Fruit fly (Drosophila melanogaster): ENCODE results near the gene Sec22.

Gene Sec22

dm6 chrX:767928-768327 lies 37.9 kb upstream of the Sec22 start:
- TF ChIP-seq CG12768 (GFP tag; optimal IDR thresholded peaks at IDR 0.05) (no peak), CG7101 (tag; optimal IDR thresholded peaks at IDR 0.05) (peak; percentile 28)

dm6 chrX:768480-769123 lies 37.3 kb upstream of the Sec22 start:
- TF ChIP-seq CG5204 (GFP tag; optimal IDR thresholded peaks at IDR 0.05) (no peak), CG1620 (GFP tag; optimal IDR thresholded peaks at IDR 0.05) (no peak), pad (GFP tag; optimal IDR thresholded peaks at IDR 0.05) (no peak), CG33017 (tag; optimal IDR thresholded peaks at IDR 0.05) (no peak)

DNA sequence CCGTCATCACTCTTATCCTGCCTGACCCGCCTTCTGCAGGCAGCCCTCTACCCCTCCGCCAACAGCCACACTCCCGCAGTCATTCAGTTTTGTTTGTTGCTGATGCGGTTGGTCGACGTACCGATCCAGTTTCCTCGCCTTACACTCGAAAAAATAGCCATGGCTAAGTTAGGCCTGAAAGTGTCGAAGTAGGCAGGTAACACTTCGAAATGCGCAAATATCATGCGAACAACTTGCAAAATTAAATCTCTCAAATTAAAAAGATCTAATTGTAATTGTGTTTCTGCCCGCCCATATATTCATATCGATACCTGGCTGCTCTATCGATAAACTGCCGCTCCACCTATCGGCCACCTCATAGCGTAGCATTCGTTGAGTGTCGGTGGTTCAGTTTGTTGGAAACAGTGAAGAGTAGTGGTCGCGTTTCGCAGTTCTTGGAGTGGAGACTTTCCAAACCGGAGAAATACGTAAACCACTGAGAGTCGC lies 36.2 kb upstream of the Sec22 start, which contains the start of gene fz3:
Gene fz3, plus strand, starts transcription at position 307 of the 486 bp plus-strand sequence.
- TF ChIP-seq bab1 (GFP tag; optimal IDR thresholded peaks at IDR 0.05) (peak; percentile 69), pad (GFP tag; optimal IDR thresholded peaks at IDR 0.05) (peak; percentile 25), kay (GFP tag; ENCODE audit: borderline replicate concordance) (no peak), CG33017 (tag; optimal IDR thresholded peaks at IDR 0.05) (no peak), toe (GFP tag; optimal IDR thresholded peaks at IDR 0.05) (no peak), CG12768 (GFP tag; optimal IDR thresholded peaks at IDR 0.05) (no peak), CG1620 (GFP tag; optimal IDR thresholded peaks at IDR 0.05) (no peak), Crg-1 (GFP tag; optimal IDR thresholded peaks at IDR 0.05) (no peak), cic (GFP tag; optimal IDR thresholded peaks at IDR 0.05) (no peak), cnc (optimal IDR thresholded peaks at IDR 0.05) (no peak), CG5204 (GFP tag; optimal IDR thresholded peaks at IDR 0.05) (no peak), CG11617 (GFP tag; optimal IDR thresholded peaks at IDR 0.05) (no peak), ovo (GFP tag; optimal IDR thresholded peaks at IDR 0.05) (no peak), Hr96 (GFP tag; optimal IDR thresholded peaks at IDR 0.05) (peak; percentile 32), Clk (GFP tag; optimal IDR thresholded peaks at IDR 0.05) (no peak), CG7045 (GFP tag; optimal IDR thresholded peaks at IDR 0.05) (no peak), tj (GFP tag; optimal IDR thresholded peaks at IDR 0.05) (peak; percentile 68), Mnt (GFP tag; optimal IDR thresholded peaks at IDR 0.05) (peak; percentile 44), CG14711 (tag; optimal IDR thresholded peaks at IDR 0.05) (peak; percentile 19), CG7101 (tag; optimal IDR thresholded peaks at IDR 0.05) (peak; percentile 22)

dm6 chrX:771431-772064 lies 34.3 kb upstream of the Sec22 start:
- TF ChIP-seq Crg-1 (GFP tag; optimal IDR thresholded peaks at IDR 0.05) (no peak), Mnt (GFP tag; optimal IDR thresholded peaks at IDR 0.05) (no peak), CG11617 (GFP tag; optimal IDR thresholded peaks at IDR 0.05) (no peak), tj (GFP tag; optimal IDR thresholded peaks at IDR 0.05) (no peak), CG1620 (GFP tag; optimal IDR thresholded peaks at IDR 0.05) (no peak), CG33017 (tag; optimal IDR thresholded peaks at IDR 0.05) (no peak)

DNA sequence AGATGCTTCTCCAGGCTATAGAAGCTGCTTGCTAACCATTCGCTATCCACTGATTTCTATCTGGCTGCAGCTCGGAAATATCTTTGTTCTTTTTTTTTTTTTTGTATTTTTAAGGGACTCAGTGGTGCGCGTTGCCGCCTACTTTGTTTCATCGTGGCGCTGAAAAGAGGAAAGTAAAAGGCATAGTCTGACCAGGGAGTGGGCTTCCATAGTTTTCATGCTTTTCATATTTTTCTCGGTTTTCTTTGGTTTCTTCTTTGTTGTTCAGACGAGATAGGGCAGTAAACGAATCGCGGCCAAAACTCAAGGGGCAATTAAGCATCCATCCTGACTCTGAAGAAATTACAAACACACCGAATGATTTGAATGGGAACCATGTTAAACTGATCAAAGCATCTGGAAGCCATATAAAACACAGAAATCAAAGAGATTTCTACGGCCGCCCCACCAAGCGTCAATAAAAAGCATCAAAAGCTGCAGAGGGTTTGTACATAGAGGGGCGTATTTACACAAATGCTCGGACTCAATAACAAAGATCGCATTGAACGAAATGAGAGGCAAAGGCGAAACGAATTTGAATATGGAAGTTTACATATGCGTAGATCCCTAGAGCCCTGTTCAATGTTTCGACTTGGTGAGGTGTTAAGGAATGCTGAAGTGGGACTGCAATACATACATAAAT lies 33.4 kb upstream of the Sec22 start:
- TF ChIP-seq tj (GFP tag; optimal IDR thresholded peaks at IDR 0.05) (no peak), cic (GFP tag; optimal IDR thresholded peaks at IDR 0.05) (no peak), Clk (GFP tag; optimal IDR thresholded peaks at IDR 0.05) (no peak), pad (GFP tag; optimal IDR thresholded peaks at IDR 0.05) (no peak), Mnt (GFP tag; optimal IDR thresholded peaks at IDR 0.05) (no peak), CG1620 (GFP tag; optimal IDR thresholded peaks at IDR 0.05) (no peak), bab1 (GFP tag; optimal IDR thresholded peaks at IDR 0.05) (no peak), CG11617 (GFP tag; optimal IDR thresholded peaks at IDR 0.05) (no peak), kay (GFP tag; ENCODE audit: borderline replicate concordance) (no peak), CG7045 (GFP tag; optimal IDR thresholded peaks at IDR 0.05) (no peak), toe (GFP tag; optimal IDR thresholded peaks at IDR 0.05) (no peak)

DNA sequence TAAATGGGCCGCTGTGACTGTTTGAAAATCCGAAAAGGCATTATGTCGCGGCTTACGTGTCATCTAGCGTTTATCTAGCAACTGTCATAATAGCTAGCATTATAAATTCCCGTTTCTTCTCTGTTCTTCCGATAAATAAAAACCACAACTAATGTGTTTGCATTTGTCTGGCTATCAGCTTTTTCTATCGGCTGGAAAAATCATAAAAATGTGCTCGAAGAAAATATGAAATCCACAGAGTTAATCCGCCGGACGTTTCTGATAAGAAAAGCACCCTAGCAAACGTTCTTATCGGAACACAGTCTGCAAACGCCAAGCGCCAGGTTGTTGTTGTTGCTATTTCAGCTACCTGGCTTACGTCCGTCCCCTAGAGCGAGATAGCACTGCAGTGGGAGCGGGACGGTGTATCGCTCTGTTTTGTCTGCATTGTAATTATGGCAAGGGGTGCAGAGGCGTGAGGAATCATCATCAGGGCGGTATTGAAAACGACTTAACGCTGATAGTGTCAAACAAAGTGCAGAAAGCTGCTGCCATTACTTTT lies 31.6 kb upstream of the Sec22 start:
- TF ChIP-seq CG33017 (tag; optimal IDR thresholded peaks at IDR 0.05) (no peak), bab1 (GFP tag; optimal IDR thresholded peaks at IDR 0.05) (no peak), toe (GFP tag; optimal IDR thresholded peaks at IDR 0.05) (no peak), kay (GFP tag; ENCODE audit: borderline replicate concordance) (no peak), cic (GFP tag; optimal IDR thresholded peaks at IDR 0.05) (no peak), tj (GFP tag; optimal IDR thresholded peaks at IDR 0.05) (no peak), CG1620 (GFP tag; optimal IDR thresholded peaks at IDR 0.05) (no peak), CG7045 (GFP tag; optimal IDR thresholded peaks at IDR 0.05) (no peak), CG7101 (tag; optimal IDR thresholded peaks at IDR 0.05) (no peak), CG5204 (GFP tag; optimal IDR thresholded peaks at IDR 0.05) (no peak), cnc (optimal IDR thresholded peaks at IDR 0.05) (no peak), CG14711 (tag; optimal IDR thresholded peaks at IDR 0.05) (no peak)

Measured in whole organism, adult.